Worm (Caenorhabditis elegans) whole organism, L4 larva: ENCODE data around the gene paic-1.

Experiments
- T20F7.1 ChIP-seq: fragments of 200-800 bp; sonication (Bioruptor generic); optimal IDR thresholded peaks from 2 replicates; lab custom pipeline; 2018; ENCODE audit warnings: mild to moderate bottlenecking, missing genetic modification characterization, missing compliant biosample characterization
- ama-1 ChIP-seq: fragments of 150-350 bp; optimal IDR thresholded peaks from 2 replicates; lab custom pipeline; 2014; ENCODE audit warnings: inconsistent platforms, mixed read lengths
- lin-1 ChIP-seq: fragments of 200-800 bp; sonication (Bioruptor generic); IDR thresholded peaks from 2 replicates; pipeline ENCODE4 v1.3.6; 2022; ENCODE audit warnings: missing genetic modification reagents, missing genetic modification characterization, missing compliant biosample characterization
- mdt-29 ChIP-seq: fragments of 200-800 bp; sonication (Bioruptor generic); IDR thresholded peaks from 2 replicates; pipeline ENCODE4 v1.3.6; 2022; ENCODE audit warnings: missing genetic modification reagents, missing genetic modification characterization, missing compliant biosample characterization
- mxl-2 ChIP-seq: fragments of 200-800 bp; sonication (Bioruptor generic); conservative IDR thresholded peaks from 2 replicates; pipeline ENCODE4 v1.3.6; 2022; ENCODE audit warnings: missing genetic modification reagents, missing genetic modification characterization, missing compliant biosample characterization
- nhr-11 ChIP-seq: fragments of 150-350 bp; optimal IDR thresholded peaks from 2 replicates; lab custom pipeline; 2014; ENCODE audit warnings: missing biosample characterization, missing genetic modification characterization
- nhr-25 ChIP-seq: sonication (generic microtip); optimal IDR thresholded peaks from 2 replicates; lab custom pipeline; 2017; ENCODE audit warnings: missing genetic modification characterization, mild to moderate bottlenecking, missing compliant biosample characterization, antibody characterized with exemption, moderate library complexity, borderline replicate concordance; ENCODE audit not compliant: insufficient read depth
- pqm-1 ChIP-seq: sonication (generic microtip); optimal IDR thresholded peaks from 2 replicates; lab custom pipeline; 2017; ENCODE audit warnings: missing biosample characterization, missing genetic modification characterization
- rbr-2 ChIP-seq: sonication (generic microtip); optimal IDR thresholded peaks from 2 replicates; lab custom pipeline; 2016; ENCODE audit warnings: missing genotype, missing genetic modification characterization, missing compliant biosample characterization
- unc-130 ChIP-seq: sonication (generic microtip); optimal IDR thresholded peaks from 2 replicates; lab custom pipeline; 2016; ENCODE audit warnings: missing genetic modification reagents, missing genetic modification characterization, missing compliant biosample characterization
- ztf-11 ChIP-seq: fragments of 150-350 bp; optimal IDR thresholded peaks from 2 replicates; lab custom pipeline; 2014; ENCODE audit warnings: missing biosample characterization, missing genetic modification characterization

ce11 chrII:4341484-4341883, 30.8 kb downstream of the paic-1 start:
- no peak for TF ChIP-seq ztf-11
- TF ChIP-seq nhr-11 (tag; lab: Kevin White, UChicago), result no peak
- TF ChIP-seq T20F7.1, result no peak
- no peak for TF ChIP-seq pqm-1 (tag; lab: Kevin White, UChicago)
- TF ChIP-seq rbr-2 (tag; lab: Kevin White, UChicago), result no peak
- TF ChIP-seq mxl-2 (GFP tag; lab: Robert Waterston, UW), result no peak
- TF ChIP-seq ama-1 (lab: Kevin White, UChicago), result no peak
- TF ChIP-seq nhr-25 (tag; lab: Kevin White, UChicago), result no peak
- TF ChIP-seq mdt-29 (GFP tag; lab: Robert Waterston, UW), result no peak
- no peak for TF ChIP-seq unc-130 (GFP tag; lab: Kevin White, UChicago)
- TF ChIP-seq lin-1 (GFP tag; lab: Robert Waterston, UW), result no peak
